Worm (Caenorhabditis elegans) whole organism, young adult: ENCODE data around the gene hcp-3.

Experiments used
- aptf-3 ChIP-seq: fragments of 200-800 bp; sonication (Bioruptor generic); IDR thresholded peaks from 2 replicates; pipeline ENCODE4 v1.3.6; 2022; ENCODE audit warnings: missing genetic modification characterization, missing compliant biosample characterization
- bed-2 ChIP-seq: fragments of 200-800 bp; sonication (Bioruptor generic); IDR thresholded peaks from 2 replicates; pipeline ENCODE4 v1.3.6; 2022; ENCODE audit warnings: missing genetic modification reagents, missing genetic modification characterization, missing compliant biosample characterization
- ccch-3 ChIP-seq: fragments of 200-800 bp; sonication (Bioruptor generic); optimal IDR thresholded peaks from 2 replicates; lab custom pipeline; 2018; ENCODE audit warnings: mild to moderate bottlenecking, missing genetic modification characterization, missing compliant biosample characterization
- chd-7 ChIP-seq: sonication (generic microtip); optimal IDR thresholded peaks from 2 replicates; lab custom pipeline; 2016; ENCODE audit warnings: mild to moderate bottlenecking, missing genetic modification characterization, moderate library complexity, missing compliant biosample characterization
- hlh-26 ChIP-seq: fragments of 200-800 bp; sonication (Bioruptor generic); conservative IDR thresholded peaks from 2 replicates; pipeline ENCODE4 v1.3.6; 2022; ENCODE audit warnings: missing genetic modification reagents, missing genetic modification characterization, missing compliant biosample characterization
- lin-26 ChIP-seq: fragments of 200-800 bp; sonication (Bioruptor generic); IDR thresholded peaks from 2 replicates; pipeline ENCODE4 v1.3.6; 2022; ENCODE audit warnings: missing genetic modification reagents, missing genetic modification characterization, missing compliant biosample characterization
- nfya-2 ChIP-seq: fragments of 200-800 bp; sonication (Bioruptor generic); IDR thresholded peaks from 2 replicates; pipeline ENCODE4 v1.3.6; 2022; ENCODE audit warnings: missing genetic modification reagents, missing genetic modification characterization, missing compliant biosample characterization
- nhr-120 ChIP-seq: fragments of 200-800 bp; sonication (Bioruptor generic); IDR thresholded peaks from 2 replicates; pipeline ENCODE4 v1.3.6; 2022; ENCODE audit warnings: missing genetic modification characterization, missing compliant biosample characterization
- pbrm-1 ChIP-seq: fragments of 200-800 bp; sonication (Bioruptor generic); IDR thresholded peaks from 2 replicates; pipeline ENCODE4 v1.3.6; 2022; ENCODE audit warnings: missing genetic modification reagents, missing genetic modification characterization, missing compliant biosample characterization
- pha-4 ChIP-seq: fragments of 150-350 bp; sonication (generic microtip); optimal IDR thresholded peaks from 2 replicates; lab custom pipeline; 2014; ENCODE audit warnings: missing biosample characterization, missing genetic modification reagents, missing genetic modification characterization
- repo-1 ChIP-seq: sonication (generic microtip); optimal IDR thresholded peaks from 2 replicates; lab custom pipeline; 2017; ENCODE audit warnings: mild to moderate bottlenecking, missing genetic modification characterization, missing compliant biosample characterization
- snpc-1.3 ChIP-seq: sonication (generic microtip); optimal IDR thresholded peaks from 2 replicates; lab custom pipeline; 2017; ENCODE audit warnings: missing genetic modification characterization, mild to moderate bottlenecking, missing compliant biosample characterization, antibody characterized with exemption, moderate library complexity, missing genotype, missing genetic modification reagents; ENCODE audit not compliant: insufficient read depth
- tbp1 ChIP-seq: fragments of 200-800 bp; sonication (Bioruptor generic); optimal IDR thresholded peaks from 2 replicates; lab custom pipeline; 2018; ENCODE audit warnings: mild to moderate bottlenecking, missing genetic modification characterization, missing compliant biosample characterization

ce11 chrIII:9590212-9590611 is 26.1 kb downstream of the hcp-3 start:
- no peak for TF ChIP-seq nhr-120
- no peak for TF ChIP-seq aptf-3 (GFP tag; lab: Robert Waterston, UW)
- no peak for TF ChIP-seq pha-4 (tag; lab: Kevin White, UChicago)
- no peak for TF ChIP-seq pbrm-1
- no peak for TF ChIP-seq lin-26 (GFP tag; lab: Robert Waterston, UW)
- no peak for TF ChIP-seq chd-7 (tag; lab: Kevin White, UChicago)
- no peak for TF ChIP-seq hlh-26 (GFP tag; lab: Robert Waterston, UW)
- no peak for TF ChIP-seq bed-2 (GFP tag; lab: Robert Waterston, UW)
- no peak for TF ChIP-seq snpc-1.3 (tag; lab: Kevin White, UChicago)
- TF ChIP-seq nfya-2 (GFP tag; lab: Robert Waterston, UW), result no peak
- TF ChIP-seq tbp1 (GFP tag; lab: Kevin White, UChicago), result no peak
- TF ChIP-seq repo-1 (tag; lab: Kevin White, UChicago), result no peak
- TF ChIP-seq ccch-3, result no peak
